Worm (Caenorhabditis elegans) whole organism, L4/young adult: ENCODE measurements around the gene pgp-8.

Experiments used
- W03F9.2 ChIP-seq: fragments of 150-350 bp; optimal IDR thresholded peaks from 2 replicates; lab custom pipeline; 2014; ENCODE audit warnings: missing biosample characterization, missing genetic modification characterization
- dao-5 ChIP-seq: sonication (generic microtip); optimal IDR thresholded peaks from 2 replicates; lab custom pipeline; 2016; ENCODE audit warnings: missing genotype, missing genetic modification characterization, moderate library complexity, missing compliant biosample characterization
- him-1 ChIP-seq: sonication (generic microtip); optimal IDR thresholded peaks from 2 replicates; lab custom pipeline; 2016; ENCODE audit warnings: missing genotype, missing genetic modification reagents, missing genetic modification characterization, missing compliant biosample characterization

Gene pgp-8

ce11 chrX:10888201-10888600 lies 24.0 kb upstream of the pgp-8 start, which contains the start of gene F47B10.6:
Gene F47B10.6 (plus strand): TSS chrX:10888501.
- TF ChIP-seq him-1 (tag; lab: Kevin White, UChicago) (no peak), W03F9.2 (no peak), dao-5 (tag; lab: Kevin White, UChicago) (no peak)

DNA sequence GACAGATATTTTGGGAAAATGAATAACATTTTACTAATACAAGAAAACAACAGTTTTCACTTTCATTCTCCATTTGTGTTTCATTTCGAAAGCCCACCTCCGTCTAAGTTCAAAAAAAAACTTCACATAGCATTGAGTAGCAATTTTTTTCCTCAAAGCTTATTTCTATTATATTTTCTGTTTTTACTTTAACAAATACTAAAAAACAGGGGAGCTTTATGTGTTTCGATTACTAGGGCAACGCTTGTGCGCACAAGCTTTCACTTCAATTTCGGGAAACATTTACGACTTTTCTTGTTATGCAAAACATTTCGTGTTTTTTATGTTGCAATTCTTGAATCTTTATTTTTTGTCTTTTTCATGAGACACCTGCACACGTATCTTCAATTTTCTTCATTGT lies 21.6 kb upstream of the pgp-8 start, which contains the start of gene T21E8.5:
T21E8.5 (plus strand) TSS at position 301 of the 400 bp plus-strand sequence.
- TF ChIP-seq dao-5 (tag; lab: Kevin White, UChicago) = no peak
- TF ChIP-seq him-1 (tag; lab: Kevin White, UChicago) = no peak
- TF ChIP-seq W03F9.2 = no peak

- no peak for TF ChIP-seq dao-5 (tag; lab: Kevin White, UChicago)
- TF ChIP-seq him-1 (tag; lab: Kevin White, UChicago) = no peak
- no peak for TF ChIP-seq W03F9.2
Observed at ce11 chrX:10883203-10883602, 19.0 kb upstream of the pgp-8 start, which contains the start of gene T21E8.7. Gene T21E8.7 (plus strand): TSS chrX:10883503.

ce11 chrX:10881984-10882383 lies 17.8 kb upstream of the pgp-8 start, which contains the start of gene T21E8.6:
Gene T21E8.6 (plus strand): TSS chrX:10882284.
- no peak for TF ChIP-seq him-1 (tag; lab: Kevin White, UChicago)
- TF ChIP-seq W03F9.2 = no peak
- TF ChIP-seq dao-5 (tag; lab: Kevin White, UChicago) = no peak

- TF ChIP-seq dao-5 (tag; lab: Kevin White, UChicago) (no peak), him-1 (tag; lab: Kevin White, UChicago) (no peak), W03F9.2 (no peak)
Observed at ce11 chrX:10880509-10880908, 16.3 kb upstream of the pgp-8 start, which contains the start of gene T21E8.4. Gene T21E8.4 (plus strand): TSS chrX:10880809.

ce11 chrX:10877138-10877743 lies 13.0 kb upstream of the pgp-8 start, which contains the start of gene pgp-6:
Gene pgp-6 (minus strand): TSS chrX:10877425.
- TF ChIP-seq him-1 (tag; lab: Kevin White, UChicago) (no peak), W03F9.2 (no peak), dao-5 (tag; lab: Kevin White, UChicago) (no peak)

DNA sequence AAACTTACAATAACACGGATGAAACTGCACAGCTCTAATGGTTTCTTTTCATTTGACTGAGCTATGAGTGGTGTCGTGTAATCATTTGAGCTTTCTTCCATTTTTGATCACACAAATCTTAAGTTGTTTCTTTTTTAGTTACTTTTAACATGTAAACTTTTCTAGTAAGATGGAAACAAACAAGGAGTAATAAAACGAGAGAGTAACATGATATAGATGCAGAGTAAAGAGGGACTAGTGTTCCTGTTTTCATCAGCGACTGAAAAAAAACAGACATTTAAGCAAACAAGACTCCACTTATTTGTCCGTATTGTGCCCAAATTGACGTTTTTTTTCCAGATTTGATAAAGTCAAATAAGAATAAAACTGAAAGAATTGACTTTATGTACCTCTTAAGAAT lies 5.9 kb upstream of the pgp-8 start, which contains the start of gene pgp-7:
pgp-7 (minus strand) TSS at position 101 of the 400 bp plus-strand sequence.
- TF ChIP-seq him-1 (tag; lab: Kevin White, UChicago) = no peak
- no peak for TF ChIP-seq dao-5 (tag; lab: Kevin White, UChicago)
- no peak for TF ChIP-seq W03F9.2

DNA sequence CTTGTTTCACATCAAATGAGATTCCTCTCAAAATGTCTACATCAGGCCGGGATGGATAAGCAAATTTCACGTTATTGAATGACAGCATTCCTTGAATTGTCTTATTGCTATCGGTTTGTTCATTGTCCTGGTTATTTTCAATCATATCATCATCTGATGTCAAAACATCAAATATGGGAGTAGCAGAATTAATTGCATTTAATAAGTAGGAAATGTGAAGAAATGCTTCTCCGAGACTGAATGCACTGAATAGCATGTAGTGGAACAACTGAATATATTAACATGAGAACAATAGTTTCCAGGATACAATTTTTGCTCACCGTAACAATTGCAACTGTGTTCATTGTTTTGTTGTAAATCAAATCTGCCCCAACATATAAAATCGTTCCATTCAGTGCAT lies 1.6 kb downstream of the pgp-8 start:
- TF ChIP-seq dao-5 (tag; lab: Kevin White, UChicago) = no peak
- TF ChIP-seq W03F9.2 = no peak
- TF ChIP-seq him-1 (tag; lab: Kevin White, UChicago) = no peak

ce11 chrX:10861673-10862072 lies 2.5 kb downstream of the pgp-8 start:
- no peak for TF ChIP-seq dao-5 (tag; lab: Kevin White, UChicago)
- TF ChIP-seq W03F9.2 = no peak
- no peak for TF ChIP-seq him-1 (tag; lab: Kevin White, UChicago)

DNA sequence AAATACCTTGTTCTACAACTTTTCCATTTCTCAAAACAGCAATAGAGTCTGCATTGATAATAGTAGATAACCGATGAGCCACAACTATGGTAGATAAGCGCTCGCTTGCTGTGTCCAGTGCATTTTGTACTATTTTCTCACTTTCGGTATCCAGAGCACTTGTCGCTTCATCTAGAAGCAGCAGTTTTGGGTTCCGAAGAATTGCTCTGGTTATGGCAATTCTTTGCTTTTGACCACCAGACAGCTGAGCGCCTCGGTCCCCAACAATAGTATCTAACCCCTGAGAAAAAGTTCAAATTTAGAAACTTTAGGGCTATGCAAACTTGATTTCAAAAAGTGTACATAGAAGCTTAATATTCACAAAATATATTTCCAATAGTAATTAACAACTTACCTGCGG lies 4.6 kb downstream of the pgp-8 start:
- no peak for TF ChIP-seq W03F9.2
- no peak for TF ChIP-seq him-1 (tag; lab: Kevin White, UChicago)
- TF ChIP-seq dao-5 (tag; lab: Kevin White, UChicago) = no peak

ce11 chrX:10859211-10859610 lies 5.0 kb downstream of the pgp-8 start, which contains the start of gene pgp-5:
Gene pgp-5 (minus strand): TSS chrX:10859297.
- TF ChIP-seq dao-5 (tag; lab: Kevin White, UChicago) (no peak), W03F9.2 (no peak)

- no peak for TF ChIP-seq W03F9.2
- no peak for TF ChIP-seq dao-5 (tag; lab: Kevin White, UChicago)
- TF ChIP-seq him-1 (tag; lab: Kevin White, UChicago) = no peak
Observed at ce11 chrX:10853271-10853670, 11.0 kb downstream of the pgp-8 start.

DNA sequence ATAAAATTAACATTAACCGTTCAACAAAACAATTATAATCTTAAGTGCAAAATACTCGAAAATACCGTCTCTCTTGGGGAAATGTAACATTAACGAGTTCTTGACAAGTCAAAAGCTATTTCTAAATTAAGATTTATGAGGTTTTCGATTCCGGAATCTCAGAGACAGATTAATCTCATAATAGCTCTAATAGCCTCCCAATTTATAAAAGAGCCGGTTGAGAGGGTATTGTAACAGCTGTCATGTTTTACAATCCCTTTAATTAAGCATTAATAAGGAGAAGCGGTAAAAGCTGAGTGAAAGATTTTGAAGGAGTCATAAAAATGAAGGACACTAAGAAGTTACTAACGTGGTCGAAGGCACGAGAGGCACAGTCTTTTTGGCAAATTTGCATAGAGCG lies 12.5 kb downstream of the pgp-8 start:
- TF ChIP-seq W03F9.2 = no peak
- no peak for TF ChIP-seq him-1 (tag; lab: Kevin White, UChicago)
- no peak for TF ChIP-seq dao-5 (tag; lab: Kevin White, UChicago)

DNA sequence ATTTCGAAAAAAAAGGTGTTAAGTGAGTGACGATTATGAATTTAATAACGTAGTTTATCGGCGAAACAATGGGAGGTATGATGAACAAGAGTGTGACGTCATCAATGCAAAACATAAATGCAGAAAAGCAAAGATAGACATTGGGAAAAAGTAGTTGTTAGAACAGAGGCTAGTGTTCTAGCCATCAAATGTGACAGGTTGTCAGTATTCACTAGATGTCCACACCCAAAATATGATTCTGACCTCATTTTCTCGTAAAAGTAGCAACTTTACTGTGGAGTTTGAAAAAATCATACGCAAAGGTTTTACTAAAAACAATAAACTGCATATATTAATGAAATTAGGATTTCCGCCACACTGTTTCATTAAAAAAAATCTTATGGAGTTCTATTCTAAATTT lies 13.0 kb downstream of the pgp-8 start:
- TF ChIP-seq him-1 (tag; lab: Kevin White, UChicago) = no peak
- no peak for TF ChIP-seq dao-5 (tag; lab: Kevin White, UChicago)

DNA sequence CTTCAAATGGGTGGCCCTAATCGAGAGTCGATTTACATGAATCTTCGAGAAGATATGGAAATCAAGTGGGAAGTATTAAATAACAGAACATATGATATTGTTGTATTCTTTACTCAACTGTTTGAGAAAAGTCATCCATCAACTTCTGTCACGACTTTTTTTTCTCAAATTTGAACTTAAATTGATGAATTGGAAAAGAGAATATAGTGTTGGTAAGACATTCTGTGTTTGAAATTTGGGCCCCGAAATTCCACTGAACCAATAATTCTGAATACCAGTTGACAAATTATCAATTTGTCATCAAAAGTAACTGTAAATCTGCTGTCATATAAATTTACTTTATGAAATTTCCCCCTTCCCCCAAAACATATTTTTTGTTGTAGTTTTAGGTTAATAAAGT lies 17.3 kb downstream of the pgp-8 start:
- TF ChIP-seq dao-5 (tag; lab: Kevin White, UChicago) (no peak), him-1 (tag; lab: Kevin White, UChicago) (no peak), W03F9.2 (no peak)
